Fruit fly (Drosophila melanogaster): ENCODE data around the gene Hs2st.

The Hs2st gene

dm6 chr2L:19444734-19445140 lies at the start of gene Hs2st:
Gene Hs2st, minus strand, starts transcription at chr2L:19444750.
- TF ChIP-seq Myc (optimal IDR thresholded peaks at IDR 0.05) (no peak), h (optimal IDR thresholded peaks at IDR 0.05) (no peak), psq (optimal IDR thresholded peaks at IDR 0.05) (no peak), insv (optimal IDR thresholded peaks at IDR 0.05) (no peak)

DNA sequence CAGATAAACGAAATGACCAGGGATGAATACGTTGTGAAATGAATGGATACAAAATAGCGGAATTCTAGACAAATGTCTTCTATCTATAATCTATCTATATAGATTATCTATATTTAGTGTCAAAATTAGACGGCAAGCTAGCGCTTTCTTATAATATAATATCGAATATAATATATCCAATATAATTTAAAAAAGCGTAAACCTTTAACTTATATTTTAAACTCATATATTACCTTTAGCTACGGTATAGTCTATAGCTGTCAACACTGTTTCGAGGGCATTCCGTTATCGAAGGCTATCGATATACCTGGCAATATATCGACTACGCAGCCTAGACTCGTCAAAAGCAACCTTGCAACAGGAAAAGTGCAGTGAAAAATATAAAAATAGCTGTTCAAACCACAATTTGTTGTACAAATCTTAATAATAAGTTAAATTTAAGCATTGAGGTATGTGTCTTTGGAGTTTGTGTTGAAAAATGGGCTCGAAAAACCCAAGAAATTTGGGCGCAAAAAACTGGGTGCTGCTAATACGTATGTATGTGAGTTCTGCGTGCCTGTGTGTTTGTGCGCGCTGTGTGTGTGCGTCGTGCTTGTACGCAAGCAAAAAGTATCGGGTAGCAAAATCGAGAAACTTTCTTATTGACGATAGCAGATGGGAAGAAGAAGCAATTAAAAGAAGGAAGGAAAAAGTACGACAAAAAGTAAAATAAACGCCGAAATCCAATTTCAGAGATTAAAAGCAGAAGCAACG lies 48.6 kb upstream of the Hs2st start, which contains the start of the genes swm and Ctu2:
Gene swm (plus strand): TSS at position 318 of the 753 bp plus-strand sequence.
Gene Ctu2 (minus strand): TSS at position 320 of the 753 bp plus-strand sequence.
- TF ChIP-seq ttk (optimal IDR thresholded peaks at IDR 0.05) = no peak
- no peak for TF ChIP-seq psq (optimal IDR thresholded peaks at IDR 0.05)
- no peak for TF ChIP-seq Sin3A (optimal IDR thresholded peaks at IDR 0.05)
- TF ChIP-seq insv (optimal IDR thresholded peaks at IDR 0.05) = no peak
- TF ChIP-seq Myc (optimal IDR thresholded peaks at IDR 0.05) = no peak
- no peak for TF ChIP-seq h (optimal IDR thresholded peaks at IDR 0.05)

DNA sequence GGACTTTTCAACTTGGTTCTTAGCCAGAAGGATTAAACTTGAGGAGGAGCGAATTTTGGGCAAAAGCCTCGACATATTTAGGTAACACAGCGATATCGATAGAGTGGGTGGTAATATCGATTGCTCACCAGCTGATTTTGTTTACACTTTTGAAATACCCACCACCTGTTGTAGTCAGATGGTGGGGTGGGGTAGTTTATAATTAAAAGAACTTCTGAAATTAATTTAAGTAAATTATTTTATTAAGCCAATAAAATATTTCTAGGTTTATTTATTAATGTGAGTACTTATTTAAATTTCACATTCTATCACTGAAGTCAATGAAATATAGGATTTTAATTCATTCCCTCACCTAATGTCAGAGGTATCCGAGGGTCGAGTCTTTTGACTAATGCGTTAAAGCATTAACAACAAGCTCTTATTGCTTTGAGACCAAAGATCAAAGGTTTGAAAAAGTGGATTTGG lies 45.5 kb upstream of the Hs2st start, which contains the start of the genes CG10194 and CG18094:
Gene CG10194 (minus strand): TSS at position 108 of the 465 bp plus-strand sequence.
Gene CG18094 (plus strand): TSS at position 266 of the 465 bp plus-strand sequence.
- no peak for TF ChIP-seq insv (optimal IDR thresholded peaks at IDR 0.05)

DNA sequence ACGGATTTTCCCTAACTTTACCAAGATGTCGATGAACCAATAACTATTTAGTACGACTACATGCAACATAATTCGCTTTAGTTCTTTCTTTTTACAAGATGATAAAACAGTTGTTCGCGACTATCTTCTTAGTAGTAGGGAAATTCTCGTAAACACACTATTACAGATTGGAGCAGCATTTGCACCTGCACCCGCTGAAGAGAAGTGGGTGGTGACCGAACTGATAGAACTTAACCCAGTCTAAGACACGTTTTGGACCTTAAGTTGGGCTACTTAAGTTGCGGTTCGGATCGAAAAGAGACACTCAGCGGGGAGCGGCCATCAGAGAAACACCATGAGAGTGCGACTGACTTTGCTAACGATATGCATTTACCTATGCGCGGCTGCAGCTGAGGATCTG lies 42.6 kb upstream of the Hs2st start, which contains the start of gene CG13083:
Gene CG13083 (plus strand): TSS at position 301 of the 400 bp plus-strand sequence.
- TF ChIP-seq insv (optimal IDR thresholded peaks at IDR 0.05) (no peak), psq (optimal IDR thresholded peaks at IDR 0.05) (no peak), Myc (optimal IDR thresholded peaks at IDR 0.05) (no peak)

dm6 chr2L:19484539-19484938 lies 40.0 kb upstream of the Hs2st start, which contains the start of the genes CG10195 and CG13084:
Gene CG10195, minus strand, starts transcription at chr2L:19484705.
Gene CG13084, plus strand, starts transcription at chr2L:19484930.
- no peak for TF ChIP-seq insv (optimal IDR thresholded peaks at IDR 0.05)
- no peak for TF ChIP-seq h (optimal IDR thresholded peaks at IDR 0.05)
- TF ChIP-seq psq (optimal IDR thresholded peaks at IDR 0.05) = no peak
- no peak for TF ChIP-seq ttk (optimal IDR thresholded peaks at IDR 0.05)
- TF ChIP-seq Myc (optimal IDR thresholded peaks at IDR 0.05) = no peak
- TF ChIP-seq Sin3A (optimal IDR thresholded peaks at IDR 0.05) = no peak

dm6 chr2L:19480406-19481334 lies 36.1 kb upstream of the Hs2st start:
- TF ChIP-seq psq (optimal IDR thresholded peaks at IDR 0.05) (no peak), Myc (optimal IDR thresholded peaks at IDR 0.05) (no peak), insv (optimal IDR thresholded peaks at IDR 0.05) (no peak), ttk (optimal IDR thresholded peaks at IDR 0.05) (no peak), Sin3A (optimal IDR thresholded peaks at IDR 0.05) (no peak), h (optimal IDR thresholded peaks at IDR 0.05) (no peak)

DNA sequence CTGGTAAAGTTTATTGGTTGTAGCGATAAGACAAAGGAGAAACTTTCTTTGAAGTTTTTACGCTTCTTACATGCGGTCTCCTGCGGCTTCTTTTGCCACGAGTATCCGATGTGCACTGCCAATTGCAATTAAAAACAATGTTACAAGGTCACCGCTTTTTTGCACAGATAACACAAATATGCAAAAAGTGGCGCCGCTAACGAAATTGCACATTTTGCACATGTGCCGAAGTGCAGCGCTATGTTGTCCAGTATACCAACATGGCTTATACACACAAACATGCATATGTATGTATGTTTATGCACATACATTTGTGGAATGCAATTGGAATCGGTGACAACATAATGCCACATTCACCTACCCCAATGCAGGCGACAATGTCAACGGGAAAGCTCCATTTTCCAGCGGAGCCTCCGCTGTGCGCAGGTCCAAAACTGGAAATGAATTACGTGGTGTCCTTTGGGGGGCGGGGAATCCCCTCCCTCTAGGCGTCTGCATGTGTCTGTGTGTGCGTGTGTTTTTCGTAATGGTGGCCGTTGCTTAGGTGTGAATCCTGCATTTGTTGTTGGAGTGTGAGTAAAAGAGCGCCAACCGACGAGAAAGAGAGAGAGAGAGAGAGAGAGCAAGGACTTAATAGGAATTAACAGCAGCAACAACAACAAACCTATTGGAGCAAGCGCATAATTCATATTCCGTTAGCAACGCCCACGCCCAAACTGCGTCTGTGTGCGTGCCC lies 34.9 kb upstream of the Hs2st start:
- no peak for TF ChIP-seq Sin3A (optimal IDR thresholded peaks at IDR 0.05)

DNA sequence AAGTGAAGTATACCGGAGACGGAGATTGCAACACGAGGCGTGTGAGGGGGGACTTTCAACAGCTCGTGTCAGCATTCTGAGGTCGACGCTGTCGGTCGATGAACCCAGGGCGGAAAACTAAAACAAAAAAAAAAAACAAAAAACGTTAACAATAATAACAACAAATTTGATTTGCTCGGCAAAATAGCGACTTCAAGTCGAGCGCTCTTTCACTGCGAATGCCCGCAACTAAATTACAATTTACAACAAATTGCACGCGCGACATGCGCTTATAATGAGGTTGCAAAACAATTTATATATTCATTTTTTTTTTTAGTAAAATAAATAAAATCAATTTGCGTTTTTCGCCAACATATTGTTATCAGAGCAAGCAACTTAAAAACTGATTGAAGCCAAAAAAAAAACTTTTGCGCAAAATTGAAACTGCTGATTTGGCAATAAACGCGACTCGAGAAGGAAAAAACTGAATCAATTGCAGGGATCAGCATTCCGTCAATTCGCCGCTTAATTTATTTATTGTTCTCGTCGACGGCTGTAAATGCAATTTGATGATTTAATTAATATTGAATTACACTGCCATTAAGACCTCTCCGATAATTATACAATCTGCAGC lies 29.0 kb upstream of the Hs2st start:
- TF ChIP-seq insv (optimal IDR thresholded peaks at IDR 0.05) (no peak), ttk (optimal IDR thresholded peaks at IDR 0.05) (no peak), h (optimal IDR thresholded peaks at IDR 0.05) (no peak), psq (optimal IDR thresholded peaks at IDR 0.05) (no peak), Myc (optimal IDR thresholded peaks at IDR 0.05) (no peak), Sin3A (optimal IDR thresholded peaks at IDR 0.05) (no peak)

DNA sequence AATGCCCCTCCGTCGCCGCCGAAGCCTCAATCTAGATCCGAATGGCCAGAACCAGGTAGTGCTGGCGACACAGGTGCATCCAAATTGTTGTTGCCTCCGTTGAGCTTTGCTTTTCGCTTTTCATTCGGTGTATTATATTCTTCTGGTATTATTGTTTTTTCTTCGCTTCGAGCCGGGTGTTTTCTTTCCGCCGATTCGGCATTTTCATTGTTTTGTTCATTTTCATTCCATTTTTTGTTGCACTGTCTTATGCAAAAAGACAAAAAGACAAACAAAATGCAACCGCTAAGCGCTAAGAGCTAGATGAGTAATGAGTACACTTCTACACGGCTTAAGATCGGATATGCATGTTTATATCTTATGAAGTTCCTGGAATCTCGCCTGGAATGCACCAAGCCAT lies 27.7 kb upstream of the Hs2st start:
- TF ChIP-seq psq (optimal IDR thresholded peaks at IDR 0.05) (no peak), insv (optimal IDR thresholded peaks at IDR 0.05) (no peak), h (optimal IDR thresholded peaks at IDR 0.05) (no peak), ttk (optimal IDR thresholded peaks at IDR 0.05) (no peak), Myc (optimal IDR thresholded peaks at IDR 0.05) (no peak), Sin3A (optimal IDR thresholded peaks at IDR 0.05) (no peak)

DNA sequence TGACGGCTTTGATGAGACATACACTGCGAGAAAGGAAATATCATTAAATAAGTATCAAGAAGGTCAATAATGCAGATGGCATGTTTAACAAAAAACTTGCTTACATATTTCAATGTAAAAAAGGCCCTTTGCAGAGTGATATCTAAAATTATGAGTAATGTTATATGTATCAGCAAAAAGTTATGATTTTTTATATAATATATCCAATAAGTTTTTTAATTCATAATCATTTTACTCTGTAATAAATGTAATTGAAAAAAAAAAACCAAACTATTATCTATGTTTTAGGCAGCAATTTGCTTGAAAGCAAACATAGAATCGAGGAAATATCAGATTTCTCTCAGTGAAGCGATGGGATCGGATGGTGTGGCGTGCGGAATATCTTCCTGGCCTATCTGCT lies 25.2 kb upstream of the Hs2st start:
- TF ChIP-seq psq (optimal IDR thresholded peaks at IDR 0.05) (no peak), h (optimal IDR thresholded peaks at IDR 0.05) (no peak), Myc (optimal IDR thresholded peaks at IDR 0.05) (no peak), Sin3A (optimal IDR thresholded peaks at IDR 0.05) (no peak), ttk (optimal IDR thresholded peaks at IDR 0.05) (no peak)

DNA sequence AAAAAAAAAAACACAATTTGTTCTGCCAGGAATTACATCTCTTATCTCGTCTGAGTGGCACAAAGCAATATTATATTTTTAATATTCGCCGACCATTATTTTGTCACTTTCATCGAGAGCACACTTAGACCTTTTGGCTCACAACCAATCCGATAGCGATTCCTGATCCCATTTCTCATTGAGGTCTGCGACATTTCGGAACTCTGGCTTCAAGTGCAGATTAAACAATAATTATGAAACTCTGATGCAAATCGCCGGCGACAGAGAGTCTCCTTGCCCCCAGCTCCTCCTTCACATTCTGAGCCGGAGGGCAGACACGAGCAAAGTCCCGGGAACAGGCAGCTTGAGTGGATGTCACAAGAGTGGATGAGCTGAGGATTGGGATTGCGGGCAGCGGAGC lies 24.5 kb upstream of the Hs2st start:
- TF ChIP-seq h (optimal IDR thresholded peaks at IDR 0.05) (no peak), insv (optimal IDR thresholded peaks at IDR 0.05) (no peak), ttk (optimal IDR thresholded peaks at IDR 0.05) (no peak), psq (optimal IDR thresholded peaks at IDR 0.05) (no peak), Sin3A (optimal IDR thresholded peaks at IDR 0.05) (no peak), Myc (optimal IDR thresholded peaks at IDR 0.05) (no peak)

Measured in Kc167 (cell line).